Worm (Caenorhabditis elegans) whole organism, L3 larva: ENCODE measurements around the gene F58H1.3.
A peak's percentile ranks its signal among the peaks of the same experiment; 100 is the strongest.

ENCODE experiments used
- R02D3.7 ChIP-seq: fragments of 150-350 bp; optimal IDR thresholded peaks from 2 replicates; lab custom pipeline; 2014; ENCODE audit warnings: missing biosample characterization, missing genetic modification characterization
- ama-1 ChIP-seq: fragments of 150-350 bp; optimal IDR thresholded peaks from 2 replicates; lab custom pipeline; 2018
- ceh-16 ChIP-seq: sonication (generic microtip); optimal IDR thresholded peaks from 2 replicates; lab custom pipeline; 2017; ENCODE audit warnings: missing biosample characterization, missing genetic modification characterization
- ceh-9 ChIP-seq: sonication (generic microtip); optimal IDR thresholded peaks from 2 replicates; lab custom pipeline; 2018; ENCODE audit warnings: missing biosample characterization, missing genetic modification characterization
- daf-12 ChIP-seq: fragments of 150-350 bp; optimal IDR thresholded peaks from 2 replicates; lab custom pipeline; 2014; ENCODE audit warnings: missing biosample characterization, missing genetic modification reagents, missing genetic modification characterization
- egl-5 ChIP-seq: fragments of 150-350 bp; optimal IDR thresholded peaks from 2 replicates; lab custom pipeline; 2017; ENCODE audit warnings: missing biosample characterization, missing genetic modification reagents, missing genetic modification characterization, inconsistent platforms
- elt-1 ChIP-seq: fragments of 150-350 bp; optimal IDR thresholded peaks from 2 replicates; lab custom pipeline; 2014; ENCODE audit warnings: missing biosample characterization, missing genetic modification characterization
- eor-1 ChIP-seq, 2 experiments: fragments of 150-350 bp; optimal IDR thresholded peaks; 2 replicates each; lab custom pipeline; 2014 to 2018; ENCODE audit warnings: missing biosample characterization in 2 of 2, missing genetic modification characterization in 2 of 2
- fkh-10 ChIP-seq: sonication (generic microtip); optimal IDR thresholded peaks from 2 replicates; lab custom pipeline; 2017; ENCODE audit warnings: missing biosample characterization, missing genetic modification reagents, missing genetic modification characterization
- fos-1 ChIP-seq: fragments of 150-350 bp; optimal IDR thresholded peaks from 2 replicates; lab custom pipeline; 2014; ENCODE audit warnings: missing biosample characterization, missing genetic modification characterization
- hmg-11 ChIP-seq: sonication (generic microtip); optimal IDR thresholded peaks from 2 replicates; lab custom pipeline; 2016; ENCODE audit warnings: missing genetic modification characterization, missing compliant biosample characterization
- jun-1 ChIP-seq: fragments of 150-350 bp; optimal IDR thresholded peaks from 2 replicates; lab custom pipeline; 2014; ENCODE audit warnings: missing biosample characterization, missing genetic modification reagents, missing genetic modification characterization
- lin-15B ChIP-seq: fragments of 150-350 bp; optimal IDR thresholded peaks from 2 replicates; lab custom pipeline; 2014; ENCODE audit warnings: missing biosample characterization, missing genetic modification characterization
- lin-39 ChIP-seq: fragments of 150-350 bp; optimal IDR thresholded peaks from 2 replicates; lab custom pipeline; 2018; ENCODE audit warnings: missing biosample characterization, missing genetic modification reagents, missing genetic modification characterization
- lsy-12 ChIP-seq: sonication (generic microtip); optimal IDR thresholded peaks from 2 replicates; lab custom pipeline; 2016; ENCODE audit warnings: mild to moderate bottlenecking, missing genetic modification characterization, missing compliant biosample characterization
- mml-1 ChIP-seq: fragments of 150-350 bp; sonication (generic microtip); optimal IDR thresholded peaks from 3 replicates; lab custom pipeline; 2014; ENCODE audit warnings: missing biosample characterization, missing genetic modification characterization
- nhr-11 ChIP-seq: fragments of 150-350 bp; optimal IDR thresholded peaks from 2 replicates; lab custom pipeline; 2014; ENCODE audit warnings: missing biosample characterization, missing genetic modification characterization
- nhr-12 ChIP-seq: fragments of 150-350 bp; optimal IDR thresholded peaks from 2 replicates; lab custom pipeline; 2014; ENCODE audit warnings: missing biosample characterization, missing genetic modification characterization
- nhr-23 ChIP-seq: fragments of 150-350 bp; optimal IDR thresholded peaks from 2 replicates; lab custom pipeline; 2014; ENCODE audit warnings: missing biosample characterization, missing genetic modification reagents, missing genetic modification characterization
- nhr-25 ChIP-seq: sonication (generic microtip); optimal IDR thresholded peaks from 2 replicates; lab custom pipeline; 2017; ENCODE audit warnings: missing biosample characterization, missing genetic modification characterization
- nhr-28 ChIP-seq: fragments of 150-350 bp; optimal IDR thresholded peaks from 2 replicates; lab custom pipeline; 2014; ENCODE audit warnings: missing biosample characterization, missing genetic modification characterization
- nhr-43 ChIP-seq: sonication (generic microtip); optimal IDR thresholded peaks from 2 replicates; lab custom pipeline; 2016; ENCODE audit warnings: mild to moderate bottlenecking, missing genetic modification characterization, missing compliant biosample characterization; ENCODE audit not compliant: poor library complexity, severe bottlenecking
- nhr-67 ChIP-seq: fragments of 150-350 bp; optimal IDR thresholded peaks from 2 replicates; lab custom pipeline; 2014; ENCODE audit warnings: missing biosample characterization, missing genetic modification characterization
- nhr-76 ChIP-seq: fragments of 150-350 bp; sonication (generic microtip); optimal IDR thresholded peaks from 5 replicates; lab custom pipeline; 2014; ENCODE audit warnings: missing biosample characterization, missing genetic modification characterization
- nhr-77 ChIP-seq: fragments of 150-350 bp; optimal IDR thresholded peaks from 2 replicates; lab custom pipeline; 2014; ENCODE audit warnings: missing biosample characterization, missing genetic modification characterization
- pha-4 ChIP-seq: fragments of 150-350 bp; optimal IDR thresholded peaks from 2 replicates; lab custom pipeline; 2014; ENCODE audit warnings: missing biosample characterization, missing genetic modification reagents, missing genetic modification characterization
- pqm-1 ChIP-seq: fragments of 150-350 bp; optimal IDR thresholded peaks from 2 replicates; lab custom pipeline; 2017; ENCODE audit warnings: missing biosample characterization, missing genetic modification characterization, inconsistent platforms
- skn-1 ChIP-seq: fragments of 150-350 bp; optimal IDR thresholded peaks from 2 replicates; lab custom pipeline; 2014; ENCODE audit warnings: missing biosample characterization, missing genetic modification characterization
- tbx-2 ChIP-seq: sonication (generic microtip); optimal IDR thresholded peaks from 2 replicates; lab custom pipeline; 2016; ENCODE audit warnings: mild to moderate bottlenecking, missing genetic modification characterization, missing compliant biosample characterization
- unc-39 ChIP-seq: sonication (generic microtip); optimal IDR thresholded peaks from 4 replicates; lab custom pipeline; 2017; ENCODE audit warnings: missing biosample characterization, missing genetic modification characterization
- unc-62 ChIP-seq: fragments of 150-350 bp; sonication (generic microtip); optimal IDR thresholded peaks from 4 replicates; lab custom pipeline; 2014; ENCODE audit warnings: missing biosample characterization, missing genetic modification reagents, missing genetic modification characterization
- zag-1 ChIP-seq: fragments of 150-350 bp; optimal IDR thresholded peaks from 2 replicates; lab custom pipeline; 2014; ENCODE audit warnings: missing biosample characterization, missing genetic modification characterization
- ztf-11 ChIP-seq: fragments of 150-350 bp; optimal IDR thresholded peaks from 2 replicates; lab custom pipeline; 2014; ENCODE audit warnings: missing biosample characterization, missing genetic modification characterization
- ztf-4 ChIP-seq: fragments of 150-350 bp; optimal IDR thresholded peaks from 2 replicates; lab custom pipeline; 2014; ENCODE audit warnings: missing biosample characterization, missing genetic modification characterization

The F58H1.3 gene

ce11 chrV:11888656-11889055, 45.1 kb upstream of the F58H1.3 start:
- TF ChIP-seq fos-1 (tag; lab: Kevin White, UChicago) (no peak), ama-1 (peak; percentile 97), unc-62 (no peak), zag-1 (tag; lab: Kevin White, UChicago) (no peak), nhr-43 (tag; lab: Kevin White, UChicago) (peak; percentile 16), nhr-77 (tag; lab: Kevin White, UChicago) (no peak), nhr-23 (no peak), nhr-28 (tag; lab: Kevin White, UChicago) (no peak)
- TF ChIP-seq, all 47 proteins: peak for 2

- TF ChIP-seq jun-1 (tag; lab: Kevin White, UChicago): no peak
- TF ChIP-seq nhr-28 (tag; lab: Kevin White, UChicago): no peak
- TF ChIP-seq zag-1 (tag; lab: Kevin White, UChicago): no peak
- TF ChIP-seq lin-39 (tag; lab: Kevin White, UChicago): peak; percentile 45
- peak; percentile 29 for TF ChIP-seq lsy-12 (tag; lab: Kevin White, UChicago)
- peak; percentile 88 for TF ChIP-seq pha-4 (tag; lab: Kevin White, UChicago)
- TF ChIP-seq nhr-76 (tag; lab: Kevin White, UChicago): no peak
- TF ChIP-seq ama-1: peak; percentile 96
- no peak for TF ChIP-seq ztf-11 (tag; lab: Kevin White, UChicago)
- TF ChIP-seq nhr-77 (tag; lab: Kevin White, UChicago): no peak
- no peak for TF ChIP-seq lin-15B
- peak; percentile 49 for TF ChIP-seq pqm-1 (tag; lab: Kevin White, UChicago)
- TF ChIP-seq nhr-43 (tag; lab: Kevin White, UChicago): peak; percentile 59
- peak; percentile 19 for TF ChIP-seq nhr-23
- TF ChIP-seq, all 47 proteins: peak for 7
These were observed 44.5 kb upstream of the F58H1.3 start for ce11 chrV:11889115-11889935.

ce11 chrV:11891143-11891862, 42.5 kb upstream of the F58H1.3 start, which contains the start of the genes sodh-2 and srx-76:
Gene sodh-2 (minus strand): TSS chrV:11891243.
Gene srx-76 (plus strand): TSS chrV:11891812.
- no peak for TF ChIP-seq nhr-11 (tag; lab: Kevin White, UChicago)
- no peak for TF ChIP-seq nhr-25 (tag; lab: Kevin White, UChicago)
- no peak for TF ChIP-seq unc-39
- no peak for TF ChIP-seq ztf-11 (tag; lab: Kevin White, UChicago)
- TF ChIP-seq lin-15B: no peak
- TF ChIP-seq zag-1 (tag; lab: Kevin White, UChicago): no peak
- TF ChIP-seq nhr-43 (tag; lab: Kevin White, UChicago): no peak
- TF ChIP-seq ztf-4: no peak
- TF ChIP-seq lin-39 (tag; lab: Kevin White, UChicago): no peak
- TF ChIP-seq fos-1 (tag; lab: Kevin White, UChicago): no peak
- no peak for TF ChIP-seq nhr-67 (tag; lab: Kevin White, UChicago)
- TF ChIP-seq eor-1 (tag; optimal IDR thresholded peaks at IDR 0.05; lab: Kevin White, UChicago): no peak
- TF ChIP-seq egl-5 (tag; lab: Kevin White, UChicago): no peak
- no peak for TF ChIP-seq skn-1 (tag; lab: Kevin White, UChicago)
- TF ChIP-seq daf-12: no peak

- TF ChIP-seq ceh-16 (tag; lab: Kevin White, UChicago) (no peak), nhr-12 (tag; lab: Kevin White, UChicago) (no peak), R02D3.7 (tag; lab: Kevin White, UChicago) (no peak), pha-4 (tag; lab: Kevin White, UChicago) (no peak), mml-1 (tag; lab: Kevin White, UChicago) (no peak), lin-15B (no peak), tbx-2 (tag; lab: Kevin White, UChicago) (no peak), elt-1 (tag; lab: Kevin White, UChicago) (no peak), nhr-28 (tag; lab: Kevin White, UChicago) (no peak), ceh-9 (tag; lab: Kevin White, UChicago) (no peak), nhr-67 (tag; lab: Kevin White, UChicago) (no peak), nhr-43 (tag; lab: Kevin White, UChicago) (no peak), fkh-10 (GFP tag; lab: Kevin White, UChicago) (no peak), unc-39 (no peak), ztf-4 (no peak), hmg-11 (no peak), nhr-23 (no peak)
These were observed 39.8 kb upstream of the F58H1.3 start, which contains the start of gene K12G11.6 for ce11 chrV:11893975-11894374. Gene K12G11.6 (plus strand): TSS chrV:11894331.
